Worm (Caenorhabditis elegans): Measurements from ENCODE around the gene imp-2.
A peak's percentile ranks its signal among the peaks of the same experiment; 100 is the strongest.

imp-2 gene

ce11 chrIV:11082789-11083235 lies 35.9 kb downstream of the imp-2 start (continued):
- TF ChIP-seq nhr-19 (GFP tag; conservative IDR thresholded peaks at IDR 0.05) (peak; percentile 91), fos-1 (tag; optimal IDR thresholded peaks at IDR 0.05) (peak; percentile 91), pag-3 (tag; optimal IDR thresholded peaks at IDR 0.05; ENCODE audit: borderline replicate concordance, insufficient read depth) (no peak), fkh-4 (tag; optimal IDR thresholded peaks at IDR 0.05; ENCODE audit: borderline replicate concordance) (peak; percentile 57), lir-3 (tag; optimal IDR thresholded peaks at IDR 0.05; ENCODE audit: poor library complexity) (peak; percentile 89), nhr-20 (tag; optimal IDR thresholded peaks at IDR 0.05) (peak; percentile 96), ceh-63 (GFP tag; optimal IDR thresholded peaks at IDR 0.05) (no peak), dsc-1 (tag; optimal IDR thresholded peaks at IDR 0.05) (peak; percentile 93), elt-3 (tag; optimal IDR thresholded peaks at IDR 0.05) (peak in 4 of 6 experiments; percentile 28 to 90 (median 75)), ceh-90 (tag; optimal IDR thresholded peaks at IDR 0.05) (no peak), dpl-1 (GFP tag; optimal IDR thresholded peaks at IDR 0.05) (peak; percentile 69 to 75 (median 73)), F16B12.6 (tag; optimal IDR thresholded peaks at IDR 0.05) (peak; percentile 34), ama-1 (optimal IDR thresholded peaks at IDR 0.05) (peak; percentile 73), snu-23 (GFP tag; optimal IDR thresholded peaks at IDR 0.05) (peak; percentile 98), nhr-84 (tag; optimal IDR thresholded peaks at IDR 0.05) (no peak), nhr-90 (tag; optimal IDR thresholded peaks at IDR 0.05; ENCODE audit: poor library complexity) (peak; percentile 90), alr-1 (tag; optimal IDR thresholded peaks at IDR 0.05; ENCODE audit: borderline replicate concordance) (no peak), pax-3 (tag; optimal IDR thresholded peaks at IDR 0.05) (peak; percentile 70), snpc-4 (tag; optimal IDR thresholded peaks at IDR 0.05) (peak; percentile 71), C16A3.4 (tag; optimal IDR thresholded peaks at IDR 0.05) (peak; percentile 91), ceh-82 (tag; optimal IDR thresholded peaks at IDR 0.05) (peak; percentile 80 to 92 (median 90)), C04F5.9 (tag; optimal IDR thresholded peaks at IDR 0.05) (peak; percentile 67), unc-30 (tag; optimal IDR thresholded peaks at IDR 0.05) (no peak), hlh-4 (tag; optimal IDR thresholded peaks at IDR 0.05) (no peak), ztf-4 (tag; optimal IDR thresholded peaks at IDR 0.05) (peak; percentile 95), nhr-47 (tag; optimal IDR thresholded peaks at IDR 0.05) (peak; percentile 96), isw-1 (GFP tag; IDR thresholded peaks at IDR 0.05) (peak; percentile 84), unc-62 (GFP tag; optimal IDR thresholded peaks at IDR 0.05) (no peak), swsn-7 (tag; optimal IDR thresholded peaks at IDR 0.05) (peak; percentile 96), xbp-1 (tag; optimal IDR thresholded peaks at IDR 0.05) (peak; percentile 94), pqm-1 (tag; optimal IDR thresholded peaks at IDR 0.05) (no peak), ets-5 (GFP tag; IDR thresholded peaks at IDR 0.05) (no peak)

DNA sequence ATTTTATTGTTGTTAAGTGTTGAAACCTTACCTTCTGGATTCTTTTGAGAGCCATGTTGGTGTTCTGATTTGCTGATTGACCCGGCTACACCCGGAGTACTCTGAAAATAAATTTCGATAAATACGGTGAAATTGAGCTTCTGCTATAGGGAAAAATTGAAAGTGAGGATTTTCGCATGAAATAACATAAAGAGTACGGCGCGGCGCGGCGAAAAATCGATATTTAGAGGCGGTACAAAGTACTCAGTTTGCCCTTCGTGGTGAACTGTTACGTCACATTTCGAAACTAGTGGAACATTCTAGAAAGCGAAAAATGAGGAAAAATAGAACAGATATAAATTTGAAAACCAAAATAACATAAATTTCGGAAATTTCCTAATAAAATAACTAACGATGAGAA lies 36.5 kb downstream of the imp-2 start, which contains the start of gene let-70:
Gene let-70 (minus strand): TSS at position 101 of the 400 bp plus-strand sequence.
- TF ChIP-seq skn-1 (tag; optimal IDR thresholded peaks at IDR 0.05) (peak; percentile 23), F16B12.6 (tag; optimal IDR thresholded peaks at IDR 0.05) (no peak)

DNA sequence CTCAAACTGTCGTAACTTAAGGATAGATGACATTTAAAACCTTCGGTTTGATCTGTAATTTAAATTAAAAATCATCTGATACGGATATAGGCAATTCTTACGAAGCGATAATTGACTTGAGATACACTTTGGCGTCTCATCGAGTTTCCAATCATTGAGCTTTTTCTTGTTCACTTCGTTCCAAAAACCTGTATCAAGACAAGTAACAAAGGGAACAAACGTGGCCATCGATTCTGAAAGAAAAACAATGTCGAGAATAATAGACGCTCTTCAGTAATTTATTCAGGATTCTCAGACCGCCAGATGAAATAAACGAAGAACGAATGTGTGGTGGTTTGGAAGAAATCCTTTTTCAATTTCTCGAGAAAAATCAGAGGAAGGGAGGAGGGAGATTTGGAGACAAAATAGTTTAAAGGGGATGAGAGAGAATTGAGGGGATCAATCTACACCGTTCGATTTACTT lies 37.8 kb downstream of the imp-2 start, which contains the start of gene atg-7:
Gene atg-7 (minus strand): TSS at position 233 of the 463 bp plus-strand sequence.
- peak; percentile 22 for TF ChIP-seq aly-2 (tag; optimal IDR thresholded peaks at IDR 0.05)
- TF ChIP-seq dsc-1 (tag; optimal IDR thresholded peaks at IDR 0.05), result peak; percentile 25
- TF ChIP-seq ceh-8 (GFP tag; optimal IDR thresholded peaks at IDR 0.05), result peak; percentile 21
- peak in 1 of 2 experiments; percentile 4 for TF ChIP-seq lsy-2 (tag; optimal IDR thresholded peaks at IDR 0.05)
- TF ChIP-seq ama-1 (optimal IDR thresholded peaks at IDR 0.05), result peak; percentile 90
- no peak for TF ChIP-seq unc-130 (tag; optimal IDR thresholded peaks at IDR 0.05)
- TF ChIP-seq fkh-8 (tag; optimal IDR thresholded peaks at IDR 0.05), result no peak
- TF ChIP-seq rnt-1 (tag; optimal IDR thresholded peaks at IDR 0.05), result peak; percentile 10
- TF ChIP-seq dpl-1 (GFP tag; optimal IDR thresholded peaks at IDR 0.05), result no peak
- peak; percentile 6 to 7 for TF ChIP-seq efl-1 (optimal IDR thresholded peaks at IDR 0.05)
- TF ChIP-seq efl-1 (GFP tag; optimal IDR thresholded peaks at IDR 0.05 in 1 of 2), result peak in 1 of 2 experiments; percentile 67
- TF ChIP-seq nhr-90 (tag; optimal IDR thresholded peaks at IDR 0.05; ENCODE audit: poor library complexity), result peak; percentile 5
- peak; percentile 69 for TF ChIP-seq nhr-85 (tag)
- peak; percentile 14 for TF ChIP-seq xbp-1 (tag; optimal IDR thresholded peaks at IDR 0.05)
- peak; percentile 12 for TF ChIP-seq ztf-4 (tag; optimal IDR thresholded peaks at IDR 0.05)
- TF ChIP-seq ceh-90 (tag; optimal IDR thresholded peaks at IDR 0.05), result no peak
- no peak for TF ChIP-seq blmp-1 (tag; optimal IDR thresholded peaks at IDR 0.05)
- TF ChIP-seq lir-3 (tag; optimal IDR thresholded peaks at IDR 0.05; ENCODE audit: poor library complexity), result peak; percentile 13
- peak; percentile 9 for TF ChIP-seq snu-23 (GFP tag; optimal IDR thresholded peaks at IDR 0.05)
